Worm (Caenorhabditis elegans) whole organism, mixed stage, embryonic: ENCODE measurements around the gene F36H9.10.

Experiments
- elt-3 ChIP-seq: fragments of 150-350 bp; optimal IDR thresholded peaks from 2 replicates; lab custom pipeline; 2014; ENCODE audit warnings: missing biosample characterization, missing genetic modification characterization
- lsy-2 ChIP-seq: fragments of 150-350 bp; optimal IDR thresholded peaks from 2 replicates; lab custom pipeline; 2014; ENCODE audit warnings: missing biosample characterization, missing genetic modification characterization
- mls-2 ChIP-seq: sonication (generic microtip); optimal IDR thresholded peaks from 2 replicates; lab custom pipeline; 2016; ENCODE audit warnings: mild to moderate bottlenecking, missing genetic modification characterization, moderate library complexity, missing compliant biosample characterization
- sptf-1 ChIP-seq: sonication (generic microtip); optimal IDR thresholded peaks from 2 replicates; lab custom pipeline; 2017; ENCODE audit warnings: mild to moderate bottlenecking, missing genetic modification characterization, moderate library complexity, missing compliant biosample characterization
- unc-62 ChIP-seq: fragments of 150-350 bp; optimal IDR thresholded peaks from 2 replicates; lab custom pipeline; 2014; ENCODE audit warnings: missing biosample characterization, missing genetic modification reagents, missing genetic modification characterization

DNA sequence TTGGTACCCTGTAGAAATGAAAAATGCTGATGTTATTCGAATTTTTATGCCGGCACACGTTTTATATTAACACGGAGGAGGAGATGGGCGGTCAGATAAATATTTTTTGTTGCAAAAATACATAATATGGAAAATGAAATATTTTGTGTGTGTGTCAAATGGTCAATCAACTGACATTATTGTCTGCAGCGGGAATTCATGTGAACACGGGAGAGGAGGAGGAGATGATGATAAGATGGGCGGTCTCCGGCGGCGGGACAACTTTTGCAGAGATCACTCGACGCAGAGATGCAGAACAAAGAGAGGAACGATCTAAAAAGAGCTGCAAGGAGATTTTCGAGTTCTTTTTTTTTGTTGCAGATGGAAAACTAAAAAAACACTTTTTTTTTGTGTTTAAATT lies 26.3 kb upstream of the F36H9.10 start, which contains the start of gene dhs-13:
- TF ChIP-seq lsy-2 (tag; lab: Kevin White, UChicago) (no peak), mls-2 (no peak), sptf-1 (tag; lab: Kevin White, UChicago) (no peak), elt-3 (no peak), unc-62 (GFP tag; lab: Kevin White, UChicago) (no peak)
